Fruit fly (Drosophila melanogaster) whole organism, adult: ENCODE data around the gene CG18259.

Source experiments
- CG11617 ChIP-seq: fragments of 200-800 bp; sonication (Bioruptor generic); optimal IDR thresholded peaks from 2 replicates; lab custom pipeline; 2017; ENCODE audit warnings: mild to moderate bottlenecking, missing biosample characterization, missing genetic modification reagents, missing genetic modification characterization
- CG12768 ChIP-seq: fragments of 200-800 bp; sonication (Bioruptor generic); optimal IDR thresholded peaks from 2 replicates; lab custom pipeline; 2017; ENCODE audit warnings: missing biosample characterization, missing genetic modification characterization, mild to moderate bottlenecking, moderate library complexity, missing genetic modification reagents
- CG14711 ChIP-seq: fragments of 200-800 bp; sonication (Bioruptor generic); optimal IDR thresholded peaks from 2 replicates; lab custom pipeline; 2018; ENCODE audit warnings: missing biosample characterization, mild to moderate bottlenecking, missing genetic modification characterization, moderate library complexity
- CG1620 ChIP-seq: fragments of 200-800 bp; sonication (Bioruptor generic); optimal IDR thresholded peaks from 2 replicates; lab custom pipeline; 2016; ENCODE audit warnings: missing biosample characterization, missing genetic modification characterization
- CG33017 ChIP-seq: fragments of 200-800 bp; sonication (Bioruptor generic); optimal IDR thresholded peaks from 2 replicates; lab custom pipeline; 2018; ENCODE audit warnings: missing biosample characterization, mild to moderate bottlenecking, missing genetic modification characterization, moderate library complexity
- CG5204 ChIP-seq: fragments of 200-800 bp; sonication (Bioruptor generic); optimal IDR thresholded peaks from 2 replicates; lab custom pipeline; 2016; ENCODE audit warnings: missing biosample characterization, missing genetic modification characterization
- CG7045 ChIP-seq: fragments of 200-800 bp; sonication (Bioruptor generic); optimal IDR thresholded peaks from 2 replicates; lab custom pipeline; 2017; ENCODE audit warnings: missing biosample characterization, mild to moderate bottlenecking, missing genetic modification characterization
- CG7101 ChIP-seq: fragments of 200-800 bp; sonication (Bioruptor generic); optimal IDR thresholded peaks from 2 replicates; lab custom pipeline; 2018; ENCODE audit warnings: missing biosample characterization, mild to moderate bottlenecking, missing genetic modification characterization, moderate library complexity
- Clk ChIP-seq: fragments of 200-800 bp; sonication (Bioruptor generic); optimal IDR thresholded peaks from 2 replicates; lab custom pipeline; 2017; ENCODE audit warnings: missing biosample characterization, missing genetic modification characterization
- Crg-1 ChIP-seq: fragments of 200-800 bp; sonication (Bioruptor generic); optimal IDR thresholded peaks from 2 replicates; lab custom pipeline; 2016; ENCODE audit warnings: missing biosample characterization, missing genetic modification characterization
- Hr96 ChIP-seq: fragments of 200-800 bp; sonication (Bioruptor generic); optimal IDR thresholded peaks from 2 replicates; lab custom pipeline; 2016; ENCODE audit warnings: missing biosample characterization, missing genetic modification characterization
- Mnt ChIP-seq: fragments of 200-800 bp; sonication (Bioruptor generic); optimal IDR thresholded peaks from 2 replicates; lab custom pipeline; 2016; ENCODE audit warnings: missing biosample characterization, mild to moderate bottlenecking, missing genetic modification characterization
- bab1 ChIP-seq: fragments of 200-800 bp; sonication (Bioruptor generic); optimal IDR thresholded peaks from 3 replicates; lab custom pipeline; 2019; ENCODE audit warnings: missing biosample characterization, mild to moderate bottlenecking, missing genetic modification characterization, moderate library complexity
- cic ChIP-seq: fragments of 200-800 bp; sonication (Bioruptor generic); optimal IDR thresholded peaks from 2 replicates; lab custom pipeline; 2017; ENCODE audit warnings: missing biosample characterization, mild to moderate bottlenecking, missing genetic modification characterization, moderate library complexity
- cnc ChIP-seq, 2 experiments: fragments of >200 bp; optimal IDR thresholded peaks; 2 replicates each; lab custom pipeline; 2017
- kay ChIP-seq: fragments of 200-800 bp; sonication (Bioruptor generic); peaks from one replicate; lab custom pipeline; 2016; ENCODE audit warnings: missing biosample characterization, missing genetic modification characterization, borderline replicate concordance
- ovo ChIP-seq: fragments of 200-800 bp; sonication (Bioruptor generic); optimal IDR thresholded peaks from 2 replicates; lab custom pipeline; 2016; ENCODE audit warnings: missing biosample characterization, missing genetic modification characterization
- pad ChIP-seq: fragments of 200-800 bp; sonication (Bioruptor generic); optimal IDR thresholded peaks from 3 replicates; lab custom pipeline; 2017; ENCODE audit warnings: missing biosample characterization, missing genetic modification characterization, mild to moderate bottlenecking, moderate library complexity, missing genetic modification reagents
- tj ChIP-seq: fragments of 200-800 bp; sonication (Bioruptor generic); optimal IDR thresholded peaks from 3 replicates; lab custom pipeline; 2017; ENCODE audit warnings: missing biosample characterization, mild to moderate bottlenecking, missing genetic modification characterization, moderate library complexity
- toe ChIP-seq: fragments of 200-800 bp; sonication (Bioruptor generic); optimal IDR thresholded peaks from 2 replicates; lab custom pipeline; 2016; ENCODE audit warnings: missing biosample characterization, missing genetic modification characterization

Gene CG18259

DNA sequence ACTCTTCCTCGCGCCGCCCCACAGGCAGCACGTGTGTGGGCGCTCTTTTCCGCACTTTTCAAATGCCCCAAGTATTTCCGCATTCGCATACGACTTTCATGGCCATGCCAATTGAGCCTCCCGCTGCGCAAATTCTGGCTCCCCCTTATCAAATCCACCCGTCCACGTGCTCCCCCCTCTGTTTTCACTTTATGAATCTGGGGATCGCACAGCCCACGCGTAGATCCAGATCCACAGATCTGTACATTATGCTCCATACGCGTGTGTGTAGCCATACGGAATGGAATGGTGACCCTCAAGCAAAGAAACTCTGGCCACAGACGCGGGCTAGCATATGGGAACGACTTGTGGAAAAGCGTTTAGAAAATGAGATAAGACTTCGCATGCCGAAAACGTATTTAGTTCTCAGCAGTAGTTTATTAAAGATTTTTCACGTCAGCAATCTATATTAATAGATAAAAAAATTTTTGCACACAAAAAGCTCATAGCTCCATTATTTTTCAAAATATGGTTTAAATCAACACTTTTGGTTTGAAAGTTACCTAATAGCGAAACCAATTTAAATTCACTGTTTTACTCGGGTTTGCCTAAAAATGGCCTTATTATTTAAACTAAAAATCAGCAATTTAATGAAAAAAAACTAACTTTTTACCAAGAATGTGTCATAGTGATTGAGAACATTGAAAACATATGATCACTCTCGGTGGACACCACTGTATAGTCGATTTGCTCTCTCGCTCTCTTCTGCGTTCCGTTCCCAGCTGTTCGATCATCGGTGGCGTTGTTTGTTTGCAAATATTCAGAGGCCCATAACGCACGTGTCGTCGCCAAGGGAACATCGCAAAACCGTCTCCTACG, 6.3 kb upstream of the CG18259 start:
- no peak for TF ChIP-seq CG14711 (tag; lab: Kevin White, UChicago)
- TF ChIP-seq CG7101 (tag; lab: Kevin White, UChicago): peak; percentile 5
- no peak for TF ChIP-seq Crg-1
- peak; percentile 2 for TF ChIP-seq CG7045 (GFP tag; lab: Kevin White, UChicago)
- peak; percentile 70 for TF ChIP-seq CG11617 (GFP tag; lab: Kevin White, UChicago)
- TF ChIP-seq CG1620 (GFP tag; lab: Kevin White, UChicago): no peak
- TF ChIP-seq kay (GFP tag; lab: Kevin White, UChicago): no peak
- no peak for TF ChIP-seq CG33017 (tag; lab: Kevin White, UChicago)
- TF ChIP-seq toe (GFP tag; lab: Kevin White, UChicago): peak; percentile 0
- peak; percentile 60 for TF ChIP-seq tj (GFP tag; lab: Kevin White, UChicago)
- no peak for TF ChIP-seq CG12768 (GFP tag; lab: Kevin White, UChicago)
- TF ChIP-seq cnc (optimal IDR thresholded peaks at IDR 0.05; lab: Kevin White, UChicago): no peak
- no peak for TF ChIP-seq pad
- no peak for TF ChIP-seq ovo (GFP tag; lab: Kevin White, UChicago)
- TF ChIP-seq Hr96 (GFP tag; lab: Kevin White, UChicago): peak; percentile 40
- TF ChIP-seq bab1 (GFP tag; lab: Kevin White, UChicago): peak; percentile 76
- peak; percentile 51 for TF ChIP-seq CG5204 (GFP tag; lab: Kevin White, UChicago)
- peak; percentile 80 for TF ChIP-seq Mnt (GFP tag; lab: Kevin White, UChicago)

DNA sequence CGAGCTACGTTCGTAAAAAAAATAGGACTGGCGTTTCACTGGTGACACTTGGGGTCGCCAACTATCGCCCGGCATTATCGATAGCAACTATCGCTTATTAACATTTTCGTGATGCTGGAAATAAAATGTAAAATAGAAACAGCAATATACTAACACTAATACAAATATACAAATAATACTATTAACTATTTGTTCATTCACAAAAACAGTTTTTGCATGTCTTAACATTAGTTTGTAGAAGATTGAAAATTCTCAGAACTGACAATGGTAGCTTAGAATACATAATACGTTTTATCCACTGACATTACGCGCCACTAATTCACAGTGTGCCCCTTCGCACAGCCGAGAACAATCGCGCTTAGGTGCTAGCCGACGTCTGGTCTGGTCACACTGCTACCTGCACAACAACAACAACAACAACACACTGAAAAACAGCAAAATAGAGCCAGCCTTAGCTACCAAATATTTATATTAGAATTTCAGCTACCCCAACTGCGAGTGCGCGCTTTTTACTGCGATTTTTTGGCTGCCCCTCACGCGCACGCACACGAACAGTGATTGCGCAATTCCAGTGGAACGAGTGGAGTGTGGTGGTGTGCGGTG, 5.0 kb upstream of the CG18259 start, which contains the start of the genes CG6961 and S6KL:
Gene CG6961 (minus strand): TSS at position 68 of the 603 bp plus-strand sequence.
Gene S6KL (plus strand): TSS at position 322 of the 603 bp plus-strand sequence.
- TF ChIP-seq tj (GFP tag; lab: Kevin White, UChicago): peak; percentile 5
- TF ChIP-seq bab1 (GFP tag; lab: Kevin White, UChicago): peak; percentile 22
- TF ChIP-seq toe (GFP tag; lab: Kevin White, UChicago): peak; percentile 2
- TF ChIP-seq CG5204 (GFP tag; lab: Kevin White, UChicago): peak; percentile 18
- TF ChIP-seq CG11617 (GFP tag; lab: Kevin White, UChicago): no peak
- TF ChIP-seq CG12768 (GFP tag; lab: Kevin White, UChicago): no peak
- TF ChIP-seq pad: no peak
- TF ChIP-seq cic (GFP tag; lab: Kevin White, UChicago): no peak

DNA sequence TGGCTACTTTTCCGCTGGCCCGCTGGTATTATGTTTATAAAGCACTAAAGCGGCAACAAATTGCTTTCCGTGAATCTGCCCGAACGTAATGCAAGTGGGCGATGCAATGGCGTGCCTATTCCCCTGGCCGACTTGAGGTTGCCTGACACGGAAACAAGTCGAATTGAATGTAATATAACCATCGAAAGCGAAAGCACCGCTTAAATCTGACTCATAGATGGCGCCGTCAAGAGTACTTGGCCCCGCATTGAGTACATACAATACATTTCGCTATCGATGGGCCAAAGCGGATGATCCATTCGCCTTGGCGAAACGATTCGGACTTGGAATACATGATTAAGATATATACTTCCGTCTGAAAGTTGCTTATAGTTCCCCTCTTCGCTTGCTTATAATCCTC, 3.0 kb downstream of the CG18259 start:
- TF ChIP-seq tj (GFP tag; lab: Kevin White, UChicago) (peak; percentile 23), CG14711 (tag; lab: Kevin White, UChicago) (no peak)

DNA sequence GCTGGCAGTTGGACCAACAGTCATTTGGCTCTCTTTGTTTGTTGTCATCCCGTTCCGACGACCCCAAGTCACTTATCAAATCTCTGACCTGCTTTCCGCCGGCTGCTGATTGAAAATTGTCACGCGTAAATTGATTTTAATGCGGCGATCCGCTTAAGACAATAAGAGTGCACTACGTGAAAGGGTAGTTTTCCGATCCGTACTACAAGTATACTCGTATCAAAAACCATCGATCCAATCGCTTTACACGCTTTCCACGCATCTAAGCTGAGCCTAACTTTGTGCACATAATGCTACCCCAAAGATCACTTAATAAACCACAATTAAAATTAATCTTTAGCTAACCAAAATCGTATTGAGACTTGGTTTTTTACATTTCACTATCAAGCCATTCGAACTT, 3.6 kb downstream of the CG18259 start:
- TF ChIP-seq Crg-1 (no peak), CG11617 (GFP tag; lab: Kevin White, UChicago) (no peak), tj (GFP tag; lab: Kevin White, UChicago) (no peak), cnc (optimal IDR thresholded peaks at IDR 0.05; lab: Kevin White, UChicago) (no peak), CG5204 (GFP tag; lab: Kevin White, UChicago) (no peak), bab1 (GFP tag; lab: Kevin White, UChicago) (no peak), cic (GFP tag; lab: Kevin White, UChicago) (no peak), CG1620 (GFP tag; lab: Kevin White, UChicago) (no peak), ovo (GFP tag; lab: Kevin White, UChicago) (no peak), CG33017 (tag; lab: Kevin White, UChicago) (no peak), pad (no peak), toe (GFP tag; lab: Kevin White, UChicago) (no peak), CG14711 (tag; lab: Kevin White, UChicago) (no peak), Hr96 (GFP tag; lab: Kevin White, UChicago) (no peak), CG7101 (tag; lab: Kevin White, UChicago) (no peak), kay (GFP tag; lab: Kevin White, UChicago) (no peak), Clk (GFP tag; lab: Kevin White, UChicago) (no peak), CG12768 (GFP tag; lab: Kevin White, UChicago) (no peak)

DNA sequence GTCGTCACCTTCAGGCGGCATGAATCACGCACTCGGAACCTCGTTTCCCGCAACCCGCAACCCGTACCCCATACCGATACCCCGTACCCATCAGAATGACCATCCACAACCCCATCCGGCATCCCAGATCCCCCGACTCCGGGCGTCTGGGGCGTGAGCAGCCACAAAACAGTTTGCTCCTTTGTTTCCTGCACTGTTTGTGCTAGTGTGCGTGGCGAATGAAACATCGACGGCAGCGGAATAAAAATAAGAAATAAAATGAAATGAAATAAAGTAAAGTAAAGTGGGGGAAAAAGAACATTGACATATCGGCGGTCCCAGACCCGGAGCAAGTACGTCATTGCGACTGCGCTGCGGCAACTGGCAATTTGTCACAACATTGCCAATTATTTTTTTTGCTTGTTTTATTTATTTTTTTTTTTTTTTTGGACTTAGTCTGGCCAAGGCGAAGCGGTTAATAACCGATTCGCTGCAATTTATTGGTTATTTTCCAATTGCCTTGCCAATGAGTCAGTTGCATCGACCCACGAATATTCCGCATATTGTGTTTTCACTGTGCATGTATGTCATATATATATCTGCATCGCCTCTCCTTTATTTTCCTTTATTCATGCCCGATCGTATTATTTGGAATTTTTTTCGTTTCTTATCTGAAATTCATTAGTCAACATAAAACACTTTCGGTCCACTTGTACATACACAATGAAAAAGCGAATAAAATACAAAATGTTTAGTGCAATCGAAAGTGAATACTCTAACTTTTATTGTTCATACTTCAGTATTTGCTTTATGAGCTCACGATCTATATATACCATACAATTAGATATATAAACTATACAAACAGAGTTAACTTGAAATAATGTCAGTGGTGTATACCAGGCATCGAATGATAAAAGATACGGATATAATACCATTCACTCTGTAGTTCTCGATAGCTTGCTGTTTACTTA, 6.0 kb downstream of the CG18259 start:
- TF ChIP-seq pad: no peak
- peak; percentile 11 for TF ChIP-seq CG11617 (GFP tag; lab: Kevin White, UChicago)
- TF ChIP-seq tj (GFP tag; lab: Kevin White, UChicago): peak; percentile 79
